Worm (Caenorhabditis elegans) whole organism, L4 larva: ENCODE measurements around the gene F48E8.3.

Source experiments
- attf-4 ChIP-seq: sonication (generic microtip); optimal IDR thresholded peaks from 3 replicates; lab custom pipeline; 2017; ENCODE audit warnings: missing biosample characterization, missing genetic modification characterization
- dpl-1 ChIP-seq: fragments of 150-350 bp; optimal IDR thresholded peaks from 2 replicates; lab custom pipeline; 2014; ENCODE audit warnings: missing biosample characterization, missing genetic modification reagents, missing genetic modification characterization
- hlh-11 ChIP-seq: fragments of 200-800 bp; sonication (Bioruptor generic); optimal IDR thresholded peaks from 2 replicates; lab custom pipeline; 2018; ENCODE audit warnings: mild to moderate bottlenecking, missing genetic modification characterization, missing compliant biosample characterization
- snpc-4 ChIP-seq: fragments of 150-350 bp; optimal IDR thresholded peaks from 2 replicates; lab custom pipeline; 2014; ENCODE audit warnings: missing biosample characterization, missing genetic modification characterization
- tra-1 ChIP-seq: fragments of 200-800 bp; sonication (Bioruptor generic); IDR thresholded peaks from 2 replicates; pipeline ENCODE4 v1.3.6; 2022; ENCODE audit warnings: missing genetic modification reagents, missing genetic modification characterization, missing compliant biosample characterization
- zfp-3 ChIP-seq: fragments of 200-800 bp; sonication (Bioruptor generic); conservative IDR thresholded peaks from 2 replicates; pipeline ENCODE4 v1.3.6; 2022; ENCODE audit warnings: missing genetic modification reagents, missing genetic modification characterization, missing compliant biosample characterization

DNA sequence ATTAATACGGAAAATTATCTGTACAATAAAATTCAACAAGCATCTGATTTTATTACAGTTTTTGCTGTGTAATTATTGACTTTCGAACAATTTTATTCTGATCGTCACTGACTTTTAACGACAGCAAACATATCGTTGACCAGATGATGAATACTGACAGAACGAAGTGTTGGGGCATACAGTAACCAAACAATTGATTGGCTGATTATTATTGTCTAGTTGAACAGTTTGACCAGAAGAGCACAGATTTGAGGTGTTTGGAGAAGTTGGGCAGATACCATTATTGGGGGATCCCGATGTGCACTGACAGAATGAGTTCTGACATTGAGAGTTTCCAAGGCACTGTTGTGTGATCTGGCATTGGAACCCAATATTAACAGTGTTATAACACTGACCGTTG, 45.8 kb downstream of the F48E8.3 start:
- no peak for TF ChIP-seq snpc-4 (tag; lab: Kevin White, UChicago)
- no peak for TF ChIP-seq zfp-3 (GFP tag; lab: Robert Waterston, UW)
- TF ChIP-seq dpl-1 (GFP tag; lab: Kevin White, UChicago): no peak
- TF ChIP-seq hlh-11: no peak
- TF ChIP-seq attf-4: no peak
- no peak for TF ChIP-seq tra-1 (GFP tag; lab: Robert Waterston, UW)
